Worm (Caenorhabditis elegans) whole organism, L1 larva: ENCODE data around the gene hil-3.

Experiments used
- C16A3.4 ChIP-seq: fragments of 150-350 bp; optimal IDR thresholded peaks from 2 replicates; lab custom pipeline; 2014; ENCODE audit warnings: missing biosample characterization, missing genetic modification characterization
- F16B12.6 ChIP-seq: fragments of 150-350 bp; optimal IDR thresholded peaks from 2 replicates; lab custom pipeline; 2014; ENCODE audit warnings: missing biosample characterization, missing genetic modification characterization
- ces-1 ChIP-seq: fragments of 150-350 bp; optimal IDR thresholded peaks from 2 replicates; lab custom pipeline; 2014; ENCODE audit warnings: missing biosample characterization, missing genetic modification reagents, missing genetic modification characterization
- fkh-8 ChIP-seq: sonication (generic microtip); optimal IDR thresholded peaks from 2 replicates; lab custom pipeline; 2016; ENCODE audit warnings: mild to moderate bottlenecking, missing genetic modification characterization, missing compliant biosample characterization
- hlh-17 ChIP-seq: fragments of 200-800 bp; sonication (Bioruptor generic); optimal IDR thresholded peaks from 2 replicates; lab custom pipeline; 2018; ENCODE audit warnings: missing genetic modification characterization, mild to moderate bottlenecking, missing compliant biosample characterization, moderate library complexity, borderline replicate concordance
- lin-15B ChIP-seq: fragments of 150-350 bp; sonication (generic microtip); optimal IDR thresholded peaks from 3 replicates; lab custom pipeline; 2014; ENCODE audit warnings: missing biosample characterization, missing genetic modification characterization
- skn-1 ChIP-seq: fragments of 150-350 bp; optimal IDR thresholded peaks from 2 replicates; lab custom pipeline; 2014; ENCODE audit warnings: missing biosample characterization, missing genetic modification characterization
- snpc-4 ChIP-seq: fragments of 150-350 bp; optimal IDR thresholded peaks from 2 replicates; lab custom pipeline; 2014; ENCODE audit warnings: missing biosample characterization, missing genetic modification characterization
- unc-130 ChIP-seq: fragments of 150-350 bp; optimal IDR thresholded peaks from 2 replicates; lab custom pipeline; 2017; ENCODE audit warnings: missing biosample characterization, missing genetic modification characterization, inconsistent platforms

ce11 chrX:8139146-8139545 is 19.8 kb upstream of the hil-3 start, which contains the start of gene C02B8.3:
- TF ChIP-seq snpc-4 (tag; lab: Kevin White, UChicago) (no peak), hlh-17 (no peak), C16A3.4 (tag; lab: Kevin White, UChicago) (no peak), lin-15B (tag; lab: Kevin White, UChicago) (no peak), skn-1 (no peak), unc-130 (tag; lab: Kevin White, UChicago) (no peak), F16B12.6 (no peak), ces-1 (no peak), fkh-8 (no peak)
